Fruit fly (Drosophila melanogaster) whole organism, embryonic: Measurements from ENCODE around the gene Syx8.
A peak's percentile ranks its signal among the peaks of the same experiment; 100 is the strongest.

Source experiments
- ATbp ChIP-seq: fragments of 200-800 bp; sonication (Bioruptor generic); optimal IDR thresholded peaks from 2 replicates; lab custom pipeline; 2017; ENCODE audit warnings: missing biosample characterization, mild to moderate bottlenecking, missing genetic modification characterization, missing genetic modification reagents
- Asciz ChIP-seq: fragments of 200-800 bp; sonication (Bioruptor generic); optimal IDR thresholded peaks from 2 replicates; lab custom pipeline; 2017; ENCODE audit warnings: missing biosample characterization, mild to moderate bottlenecking, missing genetic modification characterization, missing genetic modification reagents
- Awh ChIP-seq: fragments of 200-800 bp; sonication (Bioruptor generic); IDR thresholded peaks from 2 replicates; pipeline ENCODE4, ENCODE4 v1.3.6; 2022; ENCODE audit warnings: missing biosample characterization, missing genetic modification characterization
- CG11247 ChIP-seq: fragments of 200-800 bp; sonication (Bioruptor generic); IDR thresholded peaks from 2 replicates; pipeline ENCODE4 v1.3.6; 2022; ENCODE audit warnings: missing biosample characterization, missing genetic modification characterization
- CG11456 ChIP-seq: fragments of 200-800 bp; sonication (Bioruptor generic); IDR thresholded peaks from 3 replicates; pipeline ENCODE4 v1.3.6; 2022; ENCODE audit warnings: missing biosample characterization, missing genetic modification characterization
- CG12391 ChIP-seq: fragments of 200-800 bp; sonication (Bioruptor generic); optimal IDR thresholded peaks from 3 replicates; lab custom pipeline; 2018; ENCODE audit warnings: missing biosample characterization, mild to moderate bottlenecking, missing genetic modification characterization, moderate library complexity
- CG12769 ChIP-seq: fragments of 200-800 bp; sonication (Bioruptor generic); optimal IDR thresholded peaks from 2 replicates; lab custom pipeline; 2019; ENCODE audit warnings: missing biosample characterization, mild to moderate bottlenecking, missing genetic modification characterization, moderate library complexity
- CG12942 ChIP-seq: fragments of 200-800 bp; sonication (Bioruptor generic); optimal IDR thresholded peaks from 3 replicates; lab custom pipeline; 2016; ENCODE audit warnings: missing biosample characterization, missing genetic modification characterization
- CG17802 ChIP-seq: fragments of 200-800 bp; sonication (Bioruptor generic); optimal IDR thresholded peaks from 2 replicates; lab custom pipeline; 2018; ENCODE audit warnings: missing biosample characterization, mild to moderate bottlenecking, missing genetic modification characterization, moderate library complexity
- CG17912 ChIP-seq: fragments of 200-800 bp; sonication (Bioruptor generic); optimal IDR thresholded peaks from 2 replicates; lab custom pipeline; 2018; ENCODE audit warnings: missing biosample characterization, mild to moderate bottlenecking, missing genetic modification characterization
- CG1792 ChIP-seq: fragments of 200-800 bp; sonication (Bioruptor generic); optimal IDR thresholded peaks from 2 replicates; lab custom pipeline; 2016; ENCODE audit warnings: missing biosample characterization, missing genetic modification characterization
- CG18764 ChIP-seq: fragments of 200-800 bp; sonication (Bioruptor generic); optimal IDR thresholded peaks from 3 replicates; lab custom pipeline; 2016; ENCODE audit warnings: missing biosample characterization, missing genetic modification characterization
- CG30431 ChIP-seq: fragments of 200-800 bp; sonication (Bioruptor generic); optimal IDR thresholded peaks from 2 replicates; lab custom pipeline; 2017; ENCODE audit warnings: missing biosample characterization, missing genetic modification characterization
- CG31224 ChIP-seq: fragments of 200-800 bp; sonication (Bioruptor generic); IDR thresholded peaks from 2 replicates; pipeline ENCODE4 v1.3.6; 2022; ENCODE audit warnings: missing biosample characterization, missing genetic modification characterization
- CG31441 ChIP-seq: fragments of 200-800 bp; sonication (Bioruptor generic); IDR thresholded peaks from 2 replicates; pipeline ENCODE4 v1.3.6; 2022; ENCODE audit warnings: missing biosample characterization, missing genetic modification characterization
- CG34376 ChIP-seq: fragments of 200-800 bp; sonication (Bioruptor generic); optimal IDR thresholded peaks from 2 replicates; lab custom pipeline; 2018; ENCODE audit warnings: missing biosample characterization, mild to moderate bottlenecking, missing genetic modification characterization
- CG4707 ChIP-seq: fragments of 200-800 bp; sonication (Bioruptor generic); optimal IDR thresholded peaks from 2 replicates; lab custom pipeline; 2018; ENCODE audit warnings: missing biosample characterization, mild to moderate bottlenecking, missing genetic modification characterization, moderate library complexity
- CG6254 ChIP-seq: fragments of 200-800 bp; sonication (Bioruptor generic); optimal IDR thresholded peaks from 3 replicates; lab custom pipeline; 2017; ENCODE audit warnings: mild to moderate bottlenecking, missing biosample characterization, missing genetic modification reagents, missing genetic modification characterization
- CG6791 ChIP-seq: fragments of 200-800 bp; sonication (Bioruptor generic); IDR thresholded peaks from 3 replicates; pipeline ENCODE4 v1.3.6; 2022; ENCODE audit warnings: missing biosample characterization, missing genetic modification characterization; ENCODE audit not compliant: partially characterized antibody
- Ets65A ChIP-seq: fragments of 200-800 bp; sonication (Bioruptor generic); peaks from one replicate; lab custom pipeline; 2016; ENCODE audit warnings: missing biosample characterization, missing genetic modification characterization
- Fer2 ChIP-seq: fragments of 200-800 bp; sonication (Bioruptor generic); optimal IDR thresholded peaks from 2 replicates; lab custom pipeline; 2018; ENCODE audit warnings: missing biosample characterization, mild to moderate bottlenecking, missing genetic modification characterization, moderate library complexity
- HLH3B ChIP-seq: fragments of 200-800 bp; sonication (Bioruptor generic); IDR thresholded peaks from 2 replicates; pipeline ENCODE4 v1.3.6; 2022; ENCODE audit warnings: missing biosample characterization, missing genetic modification characterization
- HLHmδ ChIP-seq: fragments of 200-800 bp; sonication (Bioruptor generic); optimal IDR thresholded peaks from 2 replicates; lab custom pipeline; 2018; ENCODE audit warnings: missing biosample characterization, mild to moderate bottlenecking, missing genetic modification characterization, moderate library complexity
- HmgZ ChIP-seq: fragments of 200-800 bp; sonication (Bioruptor generic); optimal IDR thresholded peaks from 2 replicates; lab custom pipeline; 2018; ENCODE audit warnings: missing biosample characterization, mild to moderate bottlenecking, missing genetic modification characterization
- Hr3 ChIP-seq: fragments of 200-800 bp; sonication (Bioruptor generic); optimal IDR thresholded peaks from 3 replicates; lab custom pipeline; 2016; ENCODE audit warnings: missing biosample characterization, missing genetic modification characterization
- MBD-R2 ChIP-seq: fragments of 200-800 bp; sonication (Bioruptor generic); IDR thresholded peaks from 2 replicates; pipeline ENCODE4 v1.3.6; 2022; ENCODE audit warnings: missing biosample characterization, missing genetic modification characterization
- Mad ChIP-seq: fragments of 200-800 bp; sonication (Bioruptor generic); optimal IDR thresholded peaks from 2 replicates; lab custom pipeline; 2016; ENCODE audit warnings: missing biosample characterization, missing genetic modification characterization
- NfI ChIP-seq: fragments of 200-800 bp; sonication (Bioruptor generic); optimal IDR thresholded peaks from 3 replicates; lab custom pipeline; 2018; ENCODE audit warnings: missing biosample characterization, mild to moderate bottlenecking, missing genetic modification characterization, moderate library complexity
- Ravus ChIP-seq: fragments of 200-800 bp; sonication (Bioruptor generic); IDR thresholded peaks from 2 replicates; pipeline ENCODE4 v1.3.6; 2022; ENCODE audit warnings: missing biosample characterization, missing genetic modification characterization
- Vsx1 ChIP-seq: fragments of 200-800 bp; sonication (Bioruptor generic); optimal IDR thresholded peaks from 2 replicates; lab custom pipeline; 2017; ENCODE audit warnings: missing biosample characterization, mild to moderate bottlenecking, missing genetic modification characterization, missing genetic modification reagents
- da ChIP-seq: fragments of 200-800 bp; sonication (Bioruptor generic); optimal IDR thresholded peaks from 2 replicates; lab custom pipeline; 2016; ENCODE audit warnings: missing biosample characterization, missing genetic modification characterization
- dati ChIP-seq: fragments of 200-800 bp; sonication (Bioruptor generic); IDR thresholded peaks from 2 replicates; pipeline ENCODE4 v1.3.6; 2022; ENCODE audit warnings: missing biosample characterization, missing genetic modification characterization
- eve ChIP-seq, 2 experiments: fragments of >200 bp; optimal IDR thresholded peaks; 2 replicates each; lab custom pipeline; 2017; ENCODE audit warnings: missing biosample characterization in 2 of 2, missing genetic modification characterization in 2 of 2
- exex ChIP-seq: fragments of 200-800 bp; sonication (Bioruptor generic); optimal IDR thresholded peaks from 4 replicates; lab custom pipeline; 2018; ENCODE audit warnings: missing biosample characterization, mild to moderate bottlenecking, missing genetic modification characterization, moderate library complexity
- gcm2 ChIP-seq: fragments of 200-800 bp; sonication (Bioruptor generic); optimal IDR thresholded peaks from 2 replicates; lab custom pipeline; 2016; ENCODE audit warnings: missing biosample characterization, missing genetic modification characterization
- grau ChIP-seq: fragments of 200-800 bp; optimal IDR thresholded peaks from 3 replicates; lab custom pipeline; 2019; ENCODE audit warnings: missing biosample characterization, mild to moderate bottlenecking, missing genetic modification characterization, moderate library complexity
- jigr1 ChIP-seq: fragments of 200-800 bp; sonication (Bioruptor generic); IDR thresholded peaks from 3 replicates; pipeline ENCODE4 v1.3.6; 2022; ENCODE audit warnings: missing biosample characterization, missing genetic modification characterization
- ken ChIP-seq: fragments of 200-800 bp; sonication (Bioruptor generic); IDR thresholded peaks from 3 replicates; pipeline ENCODE4 v1.3.6; 2022; ENCODE audit warnings: missing biosample characterization, missing genetic modification characterization
- kni ChIP-seq: fragments of 200-800 bp; sonication (Bioruptor generic); optimal IDR thresholded peaks from 3 replicates; lab custom pipeline; 2017; ENCODE audit warnings: mild to moderate bottlenecking, missing biosample characterization, missing genetic modification reagents, missing genetic modification characterization
- lov ChIP-seq, 2 experiments: fragments of 200-800 bp in 1 of 2; fragments of >200 bp in 1 of 2; sonication (Bioruptor generic) in 1 of 2; IDR thresholded peaks in 1 of 2; optimal IDR thresholded peaks in 1 of 2; 2 replicates in 1 of 2; 3 replicates in 1 of 2; pipeline versions ENCODE4 v1.3.6 to Lab custom; 2017 to 2022; ENCODE audit warnings: missing biosample characterization in 1 of 2, missing genetic modification characterization in 1 of 2
- maf-S ChIP-seq: fragments of 200-800 bp; sonication (Bioruptor generic); optimal IDR thresholded peaks from 2 replicates; lab custom pipeline; 2016; ENCODE audit warnings: missing biosample characterization, missing genetic modification characterization
- nerfin-1 ChIP-seq: fragments of 200-800 bp; sonication (Bioruptor generic); optimal IDR thresholded peaks from 3 replicates; lab custom pipeline; 2019; ENCODE audit warnings: missing biosample characterization, mild to moderate bottlenecking, missing genetic modification characterization, moderate library complexity
- pb ChIP-seq: fragments of 200-800 bp; sonication (Bioruptor generic); optimal IDR thresholded peaks from 3 replicates; lab custom pipeline; 2016; ENCODE audit warnings: missing biosample characterization, missing genetic modification characterization
- phol ChIP-seq: fragments of 200-800 bp; sonication (Bioruptor generic); optimal IDR thresholded peaks from 3 replicates; lab custom pipeline; 2018; ENCODE audit warnings: missing biosample characterization, mild to moderate bottlenecking, missing genetic modification characterization, moderate library complexity
- pzg ChIP-seq: fragments of 200-800 bp; sonication (Bioruptor generic); optimal IDR thresholded peaks from 3 replicates; lab custom pipeline; 2018; ENCODE audit warnings: missing biosample characterization, mild to moderate bottlenecking, missing genetic modification characterization, moderate library complexity
- sens ChIP-seq: fragments of 200-800 bp; sonication (Bioruptor generic); peaks from one replicate; lab custom pipeline; 2016; ENCODE audit warnings: missing biosample characterization, missing genetic modification characterization
- sim ChIP-seq: fragments of 200-800 bp; sonication (Bioruptor generic); IDR thresholded peaks from 2 replicates; pipeline ENCODE4 v1.3.6; 2022; ENCODE audit warnings: missing biosample characterization, missing genetic modification characterization
- sob ChIP-seq: fragments of 200-800 bp; sonication (Bioruptor generic); IDR thresholded peaks from 2 replicates; pipeline ENCODE4 v1.3.6; 2022; ENCODE audit warnings: missing biosample characterization, missing genetic modification characterization
- zen ChIP-seq: fragments of 200-800 bp; sonication (Bioruptor generic); optimal IDR thresholded peaks from 3 replicates; lab custom pipeline; 2018; ENCODE audit warnings: missing biosample characterization, mild to moderate bottlenecking, missing genetic modification characterization, moderate library complexity
- zfh1 ChIP-seq: fragments of 200-800 bp; sonication (Bioruptor generic); IDR thresholded peaks from 3 replicates; pipeline ENCODE4 v1.3.6; 2022; ENCODE audit warnings: missing biosample characterization, missing genetic modification characterization

Gene Syx8

DNA sequence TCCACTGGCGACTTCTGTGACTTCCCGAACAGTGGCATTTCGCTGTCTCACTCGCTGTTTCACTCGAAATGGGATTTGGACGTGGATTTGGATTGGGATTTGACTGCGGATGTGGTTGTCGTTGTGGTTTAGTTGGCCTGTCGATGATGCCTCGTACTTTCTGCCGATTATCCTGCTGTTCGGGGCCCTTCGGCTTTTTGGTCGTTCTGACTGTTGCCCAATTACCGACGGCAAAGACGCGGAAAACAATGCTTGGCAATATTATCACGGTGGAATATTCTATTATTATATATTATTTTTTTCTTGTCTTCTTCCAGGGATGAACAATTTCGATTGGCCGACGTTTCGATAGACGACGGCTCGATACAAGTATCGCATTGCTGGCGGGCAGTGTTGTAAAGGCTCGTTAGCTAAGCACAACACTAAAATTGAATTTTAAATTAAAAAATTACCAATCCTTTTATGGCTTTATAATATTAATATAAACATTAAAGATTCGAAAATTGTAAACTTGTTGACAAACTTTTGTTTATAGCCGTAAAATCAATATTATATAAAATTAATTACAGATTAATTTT is 28.4 kb upstream of the Syx8 start, which contains the start of gene Mo25 (continued):
- TF ChIP-seq pb (GFP tag; lab: Kevin White, UChicago) = no peak
- peak; percentile 20 for TF ChIP-seq CG18764 (GFP tag; lab: Kevin White, UChicago)
- TF ChIP-seq jigr1 = no peak
- TF ChIP-seq lov (optimal IDR thresholded peaks at IDR 0.05; lab: Kevin White, UChicago) = no peak
- no peak for TF ChIP-seq lov (GFP tag; IDR thresholded peaks at IDR 0.05; lab: Robert Waterston, UW)
- TF ChIP-seq zen (tag; lab: Kevin White, UChicago) = peak; percentile 41
- no peak for TF ChIP-seq HLHmδ (GFP tag; lab: Kevin White, UChicago)
- no peak for TF ChIP-seq Ravus
- peak; percentile 36 for TF ChIP-seq CG17912 (GFP tag; lab: Kevin White, UChicago)
- TF ChIP-seq da (GFP tag; lab: Kevin White, UChicago) = no peak
- TF ChIP-seq sob (GFP tag; lab: Robert Waterston, UW) = peak; percentile 67
- TF ChIP-seq CG6254 = peak; percentile 17
- TF ChIP-seq HLH3B (GFP tag; lab: Robert Waterston, UW) = peak; percentile 32; the same call in 1 of the 2 replicates
- no peak for TF ChIP-seq eve (GFP tag; optimal IDR thresholded peaks at IDR 0.05; lab: Kevin White, UChicago)
- TF ChIP-seq nerfin-1 (tag; lab: Kevin White, UChicago) = no peak
- no peak for TF ChIP-seq CG17802 (tag; lab: Kevin White, UChicago)
- TF ChIP-seq phol (tag; lab: Kevin White, UChicago) = peak; percentile 40
- TF ChIP-seq CG30431 = no peak
- no peak for TF ChIP-seq kni
- peak; percentile 2 for TF ChIP-seq sens (GFP tag; lab: Kevin White, UChicago)
- peak; percentile 33 for TF ChIP-seq Asciz (GFP tag; lab: Kevin White, UChicago)
- peak; percentile 76 for TF ChIP-seq CG6791
- no peak for TF ChIP-seq CG1792 (GFP tag; lab: Kevin White, UChicago)
- peak; percentile 36; the same call in 1 of the 2 replicates for TF ChIP-seq CG31441 (GFP tag; lab: Robert Waterston, UW)
- TF ChIP-seq Awh (GFP tag; lab: Robert Waterston, UW) = no peak
- no peak for TF ChIP-seq CG11456 (GFP tag; lab: Robert Waterston, UW)
- peak; percentile 18 for TF ChIP-seq CG34376 (GFP tag; lab: Kevin White, UChicago)
- TF ChIP-seq Fer2 (tag; lab: Kevin White, UChicago) = peak; percentile 10
- no peak for TF ChIP-seq CG12942 (GFP tag; lab: Kevin White, UChicago)
- TF ChIP-seq maf-S (GFP tag; lab: Kevin White, UChicago) = no peak
- TF ChIP-seq pzg (GFP tag; lab: Kevin White, UChicago) = peak; percentile 80
- no peak for TF ChIP-seq CG12769
- TF ChIP-seq ken = no peak
- peak; percentile 42 for TF ChIP-seq Hr3 (GFP tag; lab: Kevin White, UChicago)
- TF ChIP-seq CG11247 (GFP tag; lab: Robert Waterston, UW) = peak; percentile 35; the same call in 1 of the 2 replicates
- no peak for TF ChIP-seq Mad
- no peak for TF ChIP-seq sim (GFP tag; lab: Robert Waterston, UW)
- TF ChIP-seq CG12391 = peak; percentile 69
- TF ChIP-seq exex (tag; lab: Kevin White, UChicago) = peak; percentile 27
- TF ChIP-seq grau (tag; lab: Kevin White, UChicago) = peak; percentile 50
- no peak for TF ChIP-seq ATbp (GFP tag; lab: Kevin White, UChicago)
- peak; percentile 46 for TF ChIP-seq NfI (GFP tag; lab: Kevin White, UChicago)
- no peak for TF ChIP-seq Vsx1 (GFP tag; lab: Kevin White, UChicago)
- 0 out of 2 replicates have a peak, but pooled peaks have one; percentile 17 for TF ChIP-seq CG31224
- TF ChIP-seq CG4707 = no peak
- TF ChIP-seq dati (GFP tag; lab: Robert Waterston, UW) = no peak
- TF ChIP-seq zfh1 (GFP tag; lab: Robert Waterston, UW) = no peak
- TF ChIP-seq MBD-R2 (GFP tag; lab: Robert Waterston, UW) = peak; percentile 86
- no peak for TF ChIP-seq gcm2 (GFP tag; lab: Kevin White, UChicago)
- TF ChIP-seq Ets65A = peak; percentile 11
- peak; percentile 73 for TF ChIP-seq HmgZ (tag; lab: Kevin White, UChicago)
